Fruit fly (Drosophila melanogaster): ENCODE data around the gene Hsp26.

Gene Hsp26

DNA sequence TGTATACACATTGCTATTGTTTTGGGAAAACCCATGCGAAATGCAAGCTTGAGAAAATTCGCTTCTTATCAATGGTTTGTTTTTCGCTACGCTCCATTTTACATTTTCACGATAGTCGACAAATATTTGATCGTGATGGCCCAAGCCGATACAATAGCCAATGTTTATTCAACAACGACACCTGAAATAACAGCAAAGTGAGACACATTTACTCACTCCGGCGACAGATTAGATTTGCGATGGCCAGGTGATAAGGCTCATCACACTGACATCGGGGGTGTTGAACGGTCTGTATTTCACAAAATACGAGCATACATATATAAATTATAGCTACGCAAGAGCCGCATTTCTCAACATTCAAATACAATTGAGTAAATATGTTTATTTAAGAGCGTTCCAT is 19.9 kb upstream of the Hsp26 start (continued):
- TF ChIP-seq fd102C (GFP tag; optimal IDR thresholded peaks at IDR 0.05) (peak; percentile 80), crc (GFP tag; optimal IDR thresholded peaks at IDR 0.05) (peak; percentile 76), Sry-δ (GFP tag; optimal IDR thresholded peaks at IDR 0.05) (peak; percentile 28), PHDP (tag; optimal IDR thresholded peaks at IDR 0.05) (peak; percentile 51), Xbp1 (GFP tag; optimal IDR thresholded peaks at IDR 0.05) (no peak), lilli (GFP tag; optimal IDR thresholded peaks at IDR 0.05) (peak; percentile 17), Meics (GFP tag; optimal IDR thresholded peaks at IDR 0.05) (peak; percentile 90), gro (GFP tag; optimal IDR thresholded peaks at IDR 0.05) (peak; percentile 94), nerfin-1 (tag; optimal IDR thresholded peaks at IDR 0.05) (peak; percentile 56), Spps (tag; optimal IDR thresholded peaks at IDR 0.05) (peak; percentile 41), CG12942 (GFP tag; optimal IDR thresholded peaks at IDR 0.05) (peak; percentile 16), CG1024 (GFP tag; IDR thresholded peaks at IDR 0.05) (peak; percentile 41; the same call in 1 of the 2 replicates), CG4328 (GFP tag; optimal IDR thresholded peaks at IDR 0.05) (peak; percentile 70), sna (GFP tag; IDR thresholded peaks at IDR 0.05; ENCODE audit: partially characterized antibody) (no peak), maf-S (GFP tag; optimal IDR thresholded peaks at IDR 0.05) (peak; percentile 24), phol (tag; optimal IDR thresholded peaks at IDR 0.05) (no peak), fd3F (GFP tag; optimal IDR thresholded peaks at IDR 0.05) (peak; percentile 50), CG5953 (GFP tag; IDR thresholded peaks at IDR 0.05) (0 out of 2 replicates have a peak, but pooled peaks have one; percentile 38), HLH4C (GFP tag; IDR thresholded peaks at IDR 0.05; ENCODE audit: partially characterized antibody) (no peak), Ets97D (GFP tag; optimal IDR thresholded peaks at IDR 0.05) (no peak), seq (GFP tag; IDR thresholded peaks at IDR 0.05) (peak; percentile 35; the same call in 1 of the 2 replicates), CG16779 (GFP tag; IDR thresholded peaks at IDR 0.05) (0 out of 2 replicates have a peak, but pooled peaks have one; percentile 48), pan (optimal IDR thresholded peaks at IDR 0.05) (no peak), pan (GFP tag; optimal IDR thresholded peaks at IDR 0.05 in 1 of 2, IDR thresholded peaks at IDR 0.05 in 1 of 2) (peak in 1 of 2 experiments; percentile 36), cwo (GFP tag; optimal IDR thresholded peaks at IDR 0.05) (peak; percentile 84), Side (GFP tag; optimal IDR thresholded peaks at IDR 0.05) (peak; percentile 86), nmo (GFP tag; optimal IDR thresholded peaks at IDR 0.05) (no peak), CG8388 (GFP tag; optimal IDR thresholded peaks at IDR 0.05) (peak; percentile 70), HmgZ (tag; optimal IDR thresholded peaks at IDR 0.05) (peak; percentile 44), Doc3 (GFP tag; IDR thresholded peaks at IDR 0.05; ENCODE audit: partially characterized antibody) (no peak), CG10147 (GFP tag; optimal IDR thresholded peaks at IDR 0.05) (peak; percentile 63), onecut (GFP tag; IDR thresholded peaks at IDR 0.05) (peak; percentile 63), Hr51 (GFP tag; optimal IDR thresholded peaks at IDR 0.05) (peak in 1 of 2 experiments; percentile 30), pho (GFP tag; optimal IDR thresholded peaks at IDR 0.05) (peak; percentile 43), mam (GFP tag; optimal IDR thresholded peaks at IDR 0.05) (peak; percentile 68), CG18619 (GFP tag; optimal IDR thresholded peaks at IDR 0.05) (peak; percentile 52), slbo (GFP tag; IDR thresholded peaks at IDR 0.05) (no peak; the same call in 1 of the 2 replicates), gcm (GFP tag; optimal IDR thresholded peaks at IDR 0.05) (peak; percentile 18), zf30C (GFP tag; optimal IDR thresholded peaks at IDR 0.05) (no peak), CG4707 (GFP tag; optimal IDR thresholded peaks at IDR 0.05) (peak; percentile 34), Hey (tag; optimal IDR thresholded peaks at IDR 0.05) (peak; percentile 58), ATbp (GFP tag; optimal IDR thresholded peaks at IDR 0.05) (peak; percentile 72), CG12071 (GFP tag; optimal IDR thresholded peaks at IDR 0.05) (peak; percentile 94), CG14050 (GFP tag; IDR thresholded peaks at IDR 0.05) (no peak), Awh (GFP tag; IDR thresholded peaks at IDR 0.05) (peak; percentile 81), pzg (GFP tag; optimal IDR thresholded peaks at IDR 0.05) (peak; percentile 18), NC2β (GFP tag; optimal IDR thresholded peaks at IDR 0.05) (peak; percentile 9), CG17359 (tag; optimal IDR thresholded peaks at IDR 0.05) (peak; percentile 78), trh (GFP tag; optimal IDR thresholded peaks at IDR 0.05) (no peak), CG3726 (GFP tag; IDR thresholded peaks at IDR 0.05) (peak; percentile 5; the same call in 1 of the 3 replicates)
